Fruit fly (Drosophila melanogaster) whole organism, embryonic: ENCODE measurements around the gene Syx5.

Source experiments
- Aef1 ChIP-seq: fragments of 200-800 bp; sonication (Bioruptor generic); IDR thresholded peaks from 3 replicates; pipeline ENCODE4 v1.3.6; 2022; ENCODE audit warnings: missing biosample characterization, missing genetic modification characterization
- B-H1 ChIP-seq: fragments of 200-800 bp; sonication (Bioruptor generic); IDR thresholded peaks from 3 replicates; pipeline ENCODE4 v1.3.6; 2022; ENCODE audit warnings: missing biosample characterization, missing genetic modification characterization
- BtbVII ChIP-seq: fragments of 200-800 bp; sonication (Bioruptor generic); optimal IDR thresholded peaks from 3 replicates; lab custom pipeline; 2017; ENCODE audit warnings: missing biosample characterization, mild to moderate bottlenecking, missing genetic modification characterization
- CG10147 ChIP-seq: fragments of 200-800 bp; sonication (Bioruptor generic); optimal IDR thresholded peaks from 2 replicates; lab custom pipeline; 2019; ENCODE audit warnings: missing biosample characterization, mild to moderate bottlenecking, missing genetic modification characterization, moderate library complexity
- CG10209 ChIP-seq: fragments of 200-800 bp; sonication (Bioruptor generic); optimal IDR thresholded peaks from 3 replicates; lab custom pipeline; 2017; ENCODE audit warnings: missing biosample characterization, mild to moderate bottlenecking, missing genetic modification characterization, missing genetic modification reagents
- CG10366 ChIP-seq: fragments of 200-800 bp; sonication (Bioruptor generic); IDR thresholded peaks from 2 replicates; pipeline ENCODE4 v1.3.6; 2022; ENCODE audit warnings: missing biosample characterization, missing genetic modification characterization
- CG12071 ChIP-seq: fragments of 200-800 bp; sonication (Bioruptor generic); optimal IDR thresholded peaks from 3 replicates; lab custom pipeline; 2018; ENCODE audit warnings: missing biosample characterization, mild to moderate bottlenecking, missing genetic modification characterization
- CG1233 ChIP-seq: fragments of 200-800 bp; sonication (Bioruptor generic); optimal IDR thresholded peaks from 4 replicates; lab custom pipeline; 2018; ENCODE audit warnings: missing biosample characterization, mild to moderate bottlenecking, missing genetic modification characterization
- CG1529 ChIP-seq: fragments of 200-800 bp; sonication (Bioruptor generic); optimal IDR thresholded peaks from 3 replicates; lab custom pipeline; 2018; ENCODE audit warnings: missing biosample characterization, missing genetic modification characterization
- CG16863 ChIP-seq: fragments of 200-800 bp; sonication (Bioruptor generic); optimal IDR thresholded peaks from 3 replicates; lab custom pipeline; 2016; ENCODE audit warnings: missing biosample characterization, missing genetic modification characterization
- CG17385 ChIP-seq: fragments of 200-800 bp; sonication (Bioruptor generic); optimal IDR thresholded peaks from 3 replicates; lab custom pipeline; 2018; ENCODE audit warnings: missing biosample characterization, mild to moderate bottlenecking, missing genetic modification characterization
- CG1792 ChIP-seq: fragments of 200-800 bp; sonication (Bioruptor generic); optimal IDR thresholded peaks from 2 replicates; lab custom pipeline; 2016; ENCODE audit warnings: missing biosample characterization, missing genetic modification characterization
- CG6175 ChIP-seq: fragments of 200-800 bp; sonication (Bioruptor generic); IDR thresholded peaks from 3 replicates; pipeline ENCODE4 v1.3.6; 2022; ENCODE audit warnings: missing biosample characterization, missing genetic modification characterization
- CG6254 ChIP-seq: fragments of 200-800 bp; sonication (Bioruptor generic); optimal IDR thresholded peaks from 3 replicates; lab custom pipeline; 2017; ENCODE audit warnings: mild to moderate bottlenecking, missing biosample characterization, missing genetic modification reagents, missing genetic modification characterization
- CG6272 ChIP-seq: fragments of 200-800 bp; sonication (Bioruptor generic); IDR thresholded peaks from 2 replicates; pipeline ENCODE4 v1.3.6; 2022; ENCODE audit warnings: missing biosample characterization, missing genetic modification characterization
- CG6689 ChIP-seq: fragments of 200-800 bp; sonication (Bioruptor generic); IDR thresholded peaks from 2 replicates; pipeline ENCODE4 v1.3.6; 2022; ENCODE audit warnings: missing biosample characterization, missing genetic modification characterization
- CG8359 ChIP-seq: fragments of 200-800 bp; sonication (Bioruptor generic); optimal IDR thresholded peaks from 2 replicates; lab custom pipeline; 2017; ENCODE audit warnings: missing biosample characterization, mild to moderate bottlenecking, missing genetic modification characterization, borderline replicate concordance
- Eip74EF ChIP-seq, 2 experiments: fragments of 200-800 bp in 1 of 2; fragments of >200 bp in 1 of 2; sonication (Bioruptor generic) in 1 of 2; optimal IDR thresholded peaks; 2 replicates each; lab custom pipeline; 2017 to 2019; ENCODE audit warnings: missing biosample characterization in 2 of 2, missing genetic modification characterization in 2 of 2, mild to moderate bottlenecking in 1 of 2, moderate library complexity in 1 of 2
- Ets97D ChIP-seq: fragments of 200-800 bp; sonication (Bioruptor generic); optimal IDR thresholded peaks from 3 replicates; lab custom pipeline; 2016; ENCODE audit warnings: missing biosample characterization, missing genetic modification characterization
- Fer2 ChIP-seq: fragments of 200-800 bp; sonication (Bioruptor generic); optimal IDR thresholded peaks from 2 replicates; lab custom pipeline; 2018; ENCODE audit warnings: missing biosample characterization, mild to moderate bottlenecking, missing genetic modification characterization, moderate library complexity
- HLH54F ChIP-seq: fragments of 200-800 bp; sonication (Bioruptor generic); optimal IDR thresholded peaks from 3 replicates; lab custom pipeline; 2016; ENCODE audit warnings: missing biosample characterization, missing genetic modification characterization
- HmgZ ChIP-seq: fragments of 200-800 bp; sonication (Bioruptor generic); optimal IDR thresholded peaks from 2 replicates; lab custom pipeline; 2018; ENCODE audit warnings: missing biosample characterization, mild to moderate bottlenecking, missing genetic modification characterization
- Hr3 ChIP-seq: fragments of 200-800 bp; sonication (Bioruptor generic); optimal IDR thresholded peaks from 3 replicates; lab custom pipeline; 2016; ENCODE audit warnings: missing biosample characterization, missing genetic modification characterization
- Jarid2 ChIP-seq: fragments of 200-800 bp; sonication (Bioruptor generic); optimal IDR thresholded peaks from 3 replicates; lab custom pipeline; 2017; ENCODE audit warnings: mild to moderate bottlenecking, missing biosample characterization, missing genetic modification reagents, missing genetic modification characterization
- Max ChIP-seq: fragments of 200-800 bp; sonication (Bioruptor generic); optimal IDR thresholded peaks from 2 replicates; lab custom pipeline; 2016; ENCODE audit warnings: missing biosample characterization, mild to moderate bottlenecking, missing genetic modification characterization
- Nf-YA ChIP-seq: fragments of 200-800 bp; sonication (Bioruptor generic); IDR thresholded peaks from 2 replicates; pipeline ENCODE4 v1.3.6; 2022; ENCODE audit warnings: missing biosample characterization, missing genetic modification characterization
- Nf-YC ChIP-seq: fragments of 200-800 bp; optimal IDR thresholded peaks from 3 replicates; lab custom pipeline; 2019; ENCODE audit warnings: missing biosample characterization, mild to moderate bottlenecking, missing genetic modification characterization, moderate library complexity
- Opbp ChIP-seq: fragments of 200-800 bp; sonication (Bioruptor generic); IDR thresholded peaks from 3 replicates; pipeline ENCODE4 v1.3.6; 2022; ENCODE audit warnings: missing biosample characterization, missing genetic modification characterization; ENCODE audit not compliant: partially characterized antibody
- PHDP ChIP-seq: fragments of 200-800 bp; sonication (Bioruptor generic); optimal IDR thresholded peaks from 3 replicates; lab custom pipeline; 2018; ENCODE audit warnings: missing biosample characterization, mild to moderate bottlenecking, missing genetic modification characterization, moderate library complexity
- Side ChIP-seq: fragments of 200-800 bp; sonication (Bioruptor generic); optimal IDR thresholded peaks from 2 replicates; lab custom pipeline; 2016; ENCODE audit warnings: missing biosample characterization, missing genetic modification characterization
- ap ChIP-seq: fragments of 200-800 bp; sonication (Bioruptor generic); IDR thresholded peaks from 2 replicates; pipeline ENCODE4 v1.3.6; 2022; ENCODE audit warnings: missing biosample characterization, missing genetic modification characterization
- az2 ChIP-seq: fragments of 200-800 bp; sonication (Bioruptor generic); optimal IDR thresholded peaks from 3 replicates; lab custom pipeline; 2016; ENCODE audit warnings: missing biosample characterization, missing genetic modification characterization
- bcd ChIP-seq: fragments of 200-800 bp; sonication (Bioruptor generic); optimal IDR thresholded peaks from 2 replicates; lab custom pipeline; 2017; ENCODE audit warnings: missing biosample characterization, mild to moderate bottlenecking, missing genetic modification characterization
- chinmo ChIP-seq: fragments of 200-800 bp; sonication (Bioruptor generic); IDR thresholded peaks from 4 replicates; pipeline ENCODE4 v1.3.6; 2022; ENCODE audit warnings: missing biosample characterization, missing genetic modification characterization; ENCODE audit not compliant: partially characterized antibody
- ci ChIP-seq: fragments of 200-800 bp; sonication (Bioruptor generic); IDR thresholded peaks from 3 replicates; pipeline ENCODE4 v1.3.6; 2022; ENCODE audit warnings: missing biosample characterization, missing genetic modification characterization
- corto ChIP-seq: fragments of 200-800 bp; sonication (Bioruptor generic); optimal IDR thresholded peaks from 2 replicates; lab custom pipeline; 2016; ENCODE audit warnings: missing biosample characterization, mild to moderate bottlenecking, missing genetic modification characterization, moderate library complexity
- dpn ChIP-seq, 2 experiments: fragments of 200-800 bp; sonication (Bioruptor generic); optimal IDR thresholded peaks; 3 replicates each; lab custom pipeline; 2016; ENCODE audit warnings: missing biosample characterization in 2 of 2, missing genetic modification characterization in 2 of 2
- h ChIP-seq: fragments of >200 bp; optimal IDR thresholded peaks from 2 replicates; lab custom pipeline; 2017
- ind ChIP-seq: fragments of 200-800 bp; sonication (Bioruptor generic); optimal IDR thresholded peaks from 3 replicates; lab custom pipeline; 2016; ENCODE audit warnings: missing biosample characterization, missing genetic modification characterization
- klu ChIP-seq: fragments of 200-800 bp; sonication (Bioruptor generic); IDR thresholded peaks from 2 replicates; pipeline ENCODE4 v1.3.6; 2022; ENCODE audit warnings: missing biosample characterization, missing genetic modification characterization
- lilli ChIP-seq: fragments of 200-800 bp; sonication (Bioruptor generic); optimal IDR thresholded peaks from 3 replicates; lab custom pipeline; 2016; ENCODE audit warnings: missing biosample characterization, missing genetic modification characterization
- lov ChIP-seq, 2 experiments: fragments of 200-800 bp in 1 of 2; fragments of >200 bp in 1 of 2; sonication (Bioruptor generic) in 1 of 2; IDR thresholded peaks in 1 of 2; optimal IDR thresholded peaks in 1 of 2; 2 replicates in 1 of 2; 3 replicates in 1 of 2; pipeline versions ENCODE4 v1.3.6 to Lab custom; 2017 to 2022; ENCODE audit warnings: missing biosample characterization in 1 of 2, missing genetic modification characterization in 1 of 2
- oc ChIP-seq: fragments of 200-800 bp; sonication (Bioruptor generic); optimal IDR thresholded peaks from 2 replicates; lab custom pipeline; 2018; ENCODE audit warnings: missing biosample characterization, mild to moderate bottlenecking, missing genetic modification characterization, moderate library complexity
- pita ChIP-seq: fragments of 200-800 bp; sonication (Bioruptor generic); optimal IDR thresholded peaks from 2 replicates; lab custom pipeline; 2017; ENCODE audit warnings: missing biosample characterization, mild to moderate bottlenecking, missing genetic modification characterization
- psq ChIP-seq: fragments of 200-800 bp; sonication (Bioruptor generic); optimal IDR thresholded peaks from 2 replicates; lab custom pipeline; 2017; ENCODE audit warnings: missing biosample characterization, missing genetic modification characterization
- repo ChIP-seq: fragments of 200-800 bp; sonication (Bioruptor generic); optimal IDR thresholded peaks from 2 replicates; lab custom pipeline; 2016; ENCODE audit warnings: missing biosample characterization, missing genetic modification characterization
- sr ChIP-seq: fragments of 200-800 bp; sonication (Bioruptor generic); IDR thresholded peaks from 3 replicates; pipeline ENCODE4 v1.3.6; 2022; ENCODE audit warnings: missing biosample characterization, missing genetic modification characterization
- tap ChIP-seq: fragments of 200-800 bp; optimal IDR thresholded peaks from 3 replicates; lab custom pipeline; 2019; ENCODE audit warnings: missing biosample characterization, mild to moderate bottlenecking, missing genetic modification characterization, moderate library complexity
- tx ChIP-seq: fragments of 200-800 bp; sonication (Bioruptor generic); optimal IDR thresholded peaks from 2 replicates; lab custom pipeline; 2016; ENCODE audit warnings: missing biosample characterization, missing genetic modification characterization

Gene Syx5

dm6 chr2L:16287602-16288392 is 19.3 kb upstream of the Syx5 start, which contains the start of the genes crp and pkaap (continued):
- TF ChIP-seq CG10209 (GFP tag; lab: Kevin White, UChicago) (peak; percentile 71), CG1233 (peak; percentile 61), Side (peak; percentile 82), CG12071 (GFP tag; lab: Kevin White, UChicago) (peak; percentile 63), chinmo (GFP tag; lab: Robert Waterston, UW) (no peak), Opbp (GFP tag; lab: Robert Waterston, UW) (no peak), Jarid2 (peak; percentile 94), bcd (GFP tag; lab: Kevin White, UChicago) (peak; percentile 69), Fer2 (tag; lab: Kevin White, UChicago) (peak; percentile 42), ap (no peak), BtbVII (peak; percentile 70), h (lab: Kevin White, UChicago) (no peak), sr (GFP tag; lab: Robert Waterston, UW) (no peak), tx (peak; percentile 84), Nf-YC (peak; percentile 40), tap (tag; lab: Kevin White, UChicago) (peak; percentile 35), Aef1 (no peak), pita (GFP tag; lab: Kevin White, UChicago) (peak; percentile 98), lilli (GFP tag; lab: Kevin White, UChicago) (peak; percentile 93), Ets97D (GFP tag; lab: Kevin White, UChicago) (peak; percentile 93), CG17385 (peak; percentile 54), CG10147 (peak; percentile 42), psq (GFP tag; lab: Kevin White, UChicago) (peak; percentile 12), CG6175 (GFP tag; lab: Robert Waterston, UW) (no peak), ci (GFP tag; lab: Robert Waterston, UW) (no peak), ind (GFP tag; lab: Kevin White, UChicago) (peak; percentile 83), Max (GFP tag; lab: Kevin White, UChicago) (peak; percentile 86), CG6689 (GFP tag; lab: Robert Waterston, UW) (no peak), corto (GFP tag; lab: Kevin White, UChicago) (peak; percentile 91), Hr3 (GFP tag; lab: Kevin White, UChicago) (peak; percentile 66), repo (GFP tag; lab: Kevin White, UChicago) (peak; percentile 74), lov (optimal IDR thresholded peaks at IDR 0.05; lab: Kevin White, UChicago) (no peak), lov (GFP tag; IDR thresholded peaks at IDR 0.05; lab: Robert Waterston, UW) (no peak), HmgZ (tag; lab: Kevin White, UChicago) (peak; percentile 78), CG6254 (GFP tag; lab: Kevin White, UChicago) (peak; percentile 42), CG1529 (GFP tag; lab: Kevin White, UChicago) (peak; percentile 61), B-H1 (no peak), klu (GFP tag; lab: Robert Waterston, UW) (no peak), CG16863 (GFP tag; lab: Kevin White, UChicago) (peak; percentile 82), HLH54F (GFP tag; lab: Kevin White, UChicago) (peak; percentile 89), CG10366 (GFP tag; lab: Robert Waterston, UW) (no peak), dpn (GFP tag; optimal IDR thresholded peaks at IDR 0.05; lab: Kevin White, UChicago) (peak; percentile 91), PHDP (tag; lab: Kevin White, UChicago) (peak; percentile 67), Nf-YA (GFP tag; lab: Robert Waterston, UW) (no peak), az2 (GFP tag; lab: Kevin White, UChicago) (peak; percentile 82), CG8359 (GFP tag; lab: Kevin White, UChicago) (peak; percentile 26), CG6272 (GFP tag; lab: Robert Waterston, UW) (peak; percentile 74), CG1792 (peak; percentile 74), oc (tag; lab: Kevin White, UChicago) (no peak), Eip74EF (GFP tag; optimal IDR thresholded peaks at IDR 0.05; lab: Kevin White, UChicago) (peak in 1 of 2 experiments; percentile 59)
